Worm (Caenorhabditis elegans) whole organism, L4/young adult: Measurements from ENCODE around the gene acs-17.

Experiments used
- dao-5 ChIP-seq: sonication (generic microtip); optimal IDR thresholded peaks from 2 replicates; lab custom pipeline; 2016; ENCODE audit warnings: missing genotype, missing genetic modification characterization, moderate library complexity, missing compliant biosample characterization
- him-1 ChIP-seq: sonication (generic microtip); optimal IDR thresholded peaks from 2 replicates; lab custom pipeline; 2016; ENCODE audit warnings: missing genotype, missing genetic modification reagents, missing genetic modification characterization, missing compliant biosample characterization

DNA sequence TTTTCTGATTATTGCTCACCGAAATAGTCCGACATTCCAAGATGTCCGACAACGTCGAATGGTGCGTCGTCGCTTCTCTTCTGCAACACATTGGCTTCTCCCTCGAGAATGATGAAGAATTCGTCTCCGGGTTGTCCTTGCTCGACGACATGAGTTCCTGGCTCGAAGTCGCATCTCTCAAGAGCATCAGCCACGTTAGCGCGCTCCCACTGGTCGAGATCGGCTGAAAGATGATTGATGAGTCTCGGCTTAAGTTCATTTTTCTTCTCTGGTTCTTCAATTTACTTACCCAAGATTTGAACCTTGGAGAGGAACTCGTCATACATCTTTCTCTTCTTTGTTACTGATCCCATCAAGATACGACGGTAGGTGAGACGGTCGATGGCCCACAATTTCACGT lies 27.9 kb upstream of the acs-17 start:
- TF ChIP-seq him-1 (tag; lab: Kevin White, UChicago) (no peak), dao-5 (tag; lab: Kevin White, UChicago) (no peak)
